Worm (Caenorhabditis elegans) whole organism, mixed stage, embryonic: ENCODE results near the gene Y48A6C.4.

Experiments used
- M03D4.4 ChIP-seq: sonication (generic microtip); optimal IDR thresholded peaks from 2 replicates; lab custom pipeline; 2017; ENCODE audit warnings: mild to moderate bottlenecking, missing genetic modification characterization, missing compliant biosample characterization
- blmp-1 ChIP-seq: fragments of 150-350 bp; optimal IDR thresholded peaks from 2 replicates; lab custom pipeline; 2014; ENCODE audit warnings: missing biosample characterization, missing genetic modification characterization
- lin-13 ChIP-seq: fragments of 150-350 bp; optimal IDR thresholded peaks from 2 replicates; lab custom pipeline; 2014; ENCODE audit warnings: missing biosample characterization, missing genetic modification characterization
- nhr-28 ChIP-seq: fragments of 150-350 bp; optimal IDR thresholded peaks from 2 replicates; lab custom pipeline; 2014; ENCODE audit warnings: missing biosample characterization, missing genetic modification characterization
- pha-4 ChIP-seq: fragments of 150-350 bp; optimal IDR thresholded peaks from 2 replicates; lab custom pipeline; 2018; ENCODE audit warnings: missing biosample characterization, missing genetic modification reagents, missing genetic modification characterization
- unc-62 ChIP-seq: fragments of 150-350 bp; optimal IDR thresholded peaks from 2 replicates; lab custom pipeline; 2014; ENCODE audit warnings: missing biosample characterization, missing genetic modification reagents, missing genetic modification characterization
- ztf-11 ChIP-seq: fragments of 150-350 bp; optimal IDR thresholded peaks from 2 replicates; lab custom pipeline; 2014; ENCODE audit warnings: missing biosample characterization, missing genetic modification characterization

DNA sequence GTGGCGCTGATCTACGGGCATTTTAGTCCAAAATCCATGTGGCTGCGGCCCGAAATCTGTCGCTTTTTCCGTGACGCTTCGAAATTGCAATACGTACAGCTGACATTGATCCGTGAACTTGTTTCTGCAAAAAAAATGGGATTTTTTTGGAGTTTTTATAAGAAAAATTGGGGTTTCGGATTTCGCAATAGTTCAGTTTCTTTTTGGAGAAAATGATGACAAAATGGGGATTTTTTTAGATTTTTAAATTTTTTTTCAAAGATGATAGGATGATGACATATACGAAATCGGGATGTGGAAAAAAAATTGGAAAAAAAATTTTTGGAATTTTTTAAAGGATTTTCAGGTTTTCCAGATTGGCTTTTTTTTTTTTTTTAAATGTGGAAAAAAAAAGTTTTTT is 18.4 kb upstream of the Y48A6C.4 start:
- TF ChIP-seq M03D4.4 (tag; lab: Kevin White, UChicago) (no peak), nhr-28 (tag; lab: Kevin White, UChicago) (no peak), pha-4 (tag; lab: Kevin White, UChicago) (no peak), ztf-11 (tag; lab: Kevin White, UChicago) (no peak), lin-13 (tag; lab: Kevin White, UChicago) (no peak), blmp-1 (tag; lab: Kevin White, UChicago) (no peak), unc-62 (GFP tag; lab: Kevin White, UChicago) (no peak)
